Worm (Caenorhabditis elegans): ENCODE measurements around the gene Y62F5A.9.

DNA sequence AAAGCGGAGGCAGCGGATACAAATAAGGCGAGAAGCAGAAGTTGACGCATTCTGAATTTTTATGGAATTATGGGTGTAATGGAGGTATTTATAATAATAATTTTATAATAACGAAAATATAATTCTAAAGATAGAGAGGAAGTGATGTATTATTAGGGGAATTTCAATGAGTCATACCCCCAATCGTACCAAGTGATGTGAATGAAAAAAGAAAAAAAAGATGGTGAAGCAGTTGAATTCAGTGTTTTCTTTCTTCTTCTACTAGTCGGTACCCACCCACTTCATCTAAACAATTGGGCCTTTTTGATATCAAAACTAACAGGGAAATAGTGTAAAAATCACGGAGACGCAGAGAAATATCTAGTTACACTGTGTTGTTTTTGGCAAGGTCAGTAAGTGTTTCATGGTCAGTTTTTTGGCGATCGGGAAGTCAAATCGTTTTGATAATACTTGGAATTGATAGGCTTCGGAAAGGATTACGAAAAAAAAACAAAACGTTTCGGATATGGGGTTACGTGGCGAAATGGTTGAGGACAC lies 51.9 kb downstream of the Y62F5A.9 start, which contains the start of gene ttr-18:
- TF ChIP-seq C38D4.7 (GFP tag; optimal IDR thresholded peaks at IDR 0.05) (no peak), ceh-2 (tag; optimal IDR thresholded peaks at IDR 0.05) (no peak), hlh-13 (GFP tag; optimal IDR thresholded peaks at IDR 0.05) (no peak), tbx-7 (tag; optimal IDR thresholded peaks at IDR 0.05) (no peak), ceh-34 (tag; optimal IDR thresholded peaks at IDR 0.05) (no peak), C08G9.2 (tag; optimal IDR thresholded peaks at IDR 0.05) (no peak), ama-1 (optimal IDR thresholded peaks at IDR 0.05) (no peak), rnt-1 (tag; optimal IDR thresholded peaks at IDR 0.05) (no peak), gmeb-2 (tag; optimal IDR thresholded peaks at IDR 0.05) (no peak), pha-4 (tag; optimal IDR thresholded peaks at IDR 0.05) (no peak), elt-4 (tag; optimal IDR thresholded peaks at IDR 0.05) (no peak)
